Worm (Caenorhabditis elegans) whole organism, L1 larva: Measurements from ENCODE around the gene lelo-1.

Source experiments
- C16A3.4 ChIP-seq: fragments of 150-350 bp; optimal IDR thresholded peaks from 2 replicates; lab custom pipeline; 2014; ENCODE audit warnings: missing biosample characterization, missing genetic modification characterization
- dpl-1 ChIP-seq, 3 experiments: fragments of 150-350 bp in 2 of 3; sonication (generic microtip) in 1 of 3; optimal IDR thresholded peaks; 2 replicates each; lab custom pipeline; 2014 to 2017; ENCODE audit warnings: missing biosample characterization in 3 of 3, missing genetic modification characterization in 3 of 3, missing genetic modification reagents in 3 of 3
- mep-1 ChIP-seq: fragments of 150-350 bp; optimal IDR thresholded peaks from 2 replicates; lab custom pipeline; 2014; ENCODE audit warnings: missing biosample characterization, missing genetic modification characterization
- unc-98 ChIP-seq: fragments of 200-800 bp; sonication (Bioruptor generic); IDR thresholded peaks from 2 replicates; pipeline ENCODE4 v1.3.6; 2022; ENCODE audit warnings: missing genetic modification characterization, missing compliant biosample characterization

DNA sequence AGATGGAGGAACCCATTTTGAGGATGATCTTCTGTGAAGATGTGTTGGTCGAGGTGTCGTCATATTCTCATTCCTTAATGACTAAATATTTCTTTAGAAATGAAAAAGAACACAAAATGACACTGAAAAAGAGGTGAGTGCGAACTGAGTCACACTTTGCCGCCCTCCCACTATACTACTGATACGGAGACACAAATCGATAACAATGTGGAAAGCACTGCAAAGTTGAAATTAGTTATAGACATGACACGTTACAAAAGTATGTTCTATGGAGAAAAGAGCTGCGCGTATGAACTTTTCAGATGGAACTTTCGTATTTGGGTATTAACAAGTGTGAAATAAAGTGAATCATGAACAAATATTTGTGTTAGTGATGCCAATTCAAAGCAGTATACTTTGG lies 2.0 kb upstream of the lelo-1 start, which contains the start of gene tat-4:
- TF ChIP-seq unc-98 (GFP tag; lab: Robert Waterston, UW) = no peak
- TF ChIP-seq mep-1 (tag; lab: Kevin White, UChicago) = no peak
- no peak for TF ChIP-seq C16A3.4 (tag; lab: Kevin White, UChicago)
- no peak for TF ChIP-seq dpl-1 (GFP tag; optimal IDR thresholded peaks at IDR 0.05; lab: Kevin White, UChicago)
